1 worm cellular context compared by ENCODE assay signal in genomic region chrII:10755455-10755854, ce11.
TF ChIP-seq lines count a peak whose summit lies in the region.

No protein-coding gene starts in this region.

TF ChIP-seq in whole organism, L1 larva, 84 proteins besides CTCF, POLR2A, EP300 and RAD21 (continued from another document):
- TF ChIP-seq nhr-84 (tag; optimal IDR thresholded peaks at IDR 0.05; lab: Kevin White, UChicago) (no peak), lin-14 (GFP tag; optimal IDR thresholded peaks at IDR 0.05; lab: Kevin White, UChicago) (peak; percentile 63), mep-1 (tag; optimal IDR thresholded peaks at IDR 0.05; lab: Kevin White, UChicago) (no peak), elt-2 (tag; optimal IDR thresholded peaks at IDR 0.05; lab: Kevin White, UChicago) (no peak), egl-27 (tag; optimal IDR thresholded peaks at IDR 0.05; lab: Kevin White, UChicago) (no peak), lsy-2 (tag; optimal IDR thresholded peaks at IDR 0.05; lab: Kevin White, UChicago) (no peak), hlh-4 (tag; optimal IDR thresholded peaks at IDR 0.05; lab: Kevin White, UChicago) (no peak), isw-1 (GFP tag; IDR thresholded peaks at IDR 0.05; lab: Robert Waterston, UW) (no peak), unc-30 (tag; optimal IDR thresholded peaks at IDR 0.05; lab: Kevin White, UChicago) (no peak)
